Fruit fly (Drosophila melanogaster) whole organism, pupa: ENCODE data around the gene CG13284.

ENCODE experiments used
- CG13204 ChIP-seq: fragments of 200-800 bp; sonication (Bioruptor generic); optimal IDR thresholded peaks from 2 replicates; lab custom pipeline; 2018; ENCODE audit warnings: missing biosample characterization, mild to moderate bottlenecking, missing genetic modification characterization, moderate library complexity
- CG32121 ChIP-seq: fragments of 200-800 bp; sonication (Bioruptor generic); IDR thresholded peaks from 2 replicates; pipeline ENCODE4 v1.3.6; 2022; ENCODE audit warnings: missing biosample characterization, missing genetic modification characterization
- Pif1B ChIP-seq: fragments of 200-800 bp; sonication (Bioruptor generic); optimal IDR thresholded peaks from 3 replicates; lab custom pipeline; 2016; ENCODE audit warnings: missing biosample characterization, missing genetic modification characterization

- no peak for TF ChIP-seq Pif1B (GFP tag; lab: Kevin White, UChicago)
- no peak for TF ChIP-seq CG32121 (GFP tag; lab: Robert Waterston, UW)
- TF ChIP-seq CG13204 (GFP tag; lab: Kevin White, UChicago): no peak
Measured at dm6 chr2L:16839665-16840064, 8.9 kb downstream of the CG13284 start.
